Worm (Caenorhabditis elegans) whole organism, mixed stage, embryonic: ENCODE results near the gene mua-6.

Experiments
- ces-1 ChIP-seq: fragments of 150-350 bp; optimal IDR thresholded peaks from 2 replicates; lab custom pipeline; 2014; ENCODE audit warnings: missing biosample characterization, missing genetic modification reagents, missing genetic modification characterization
- lin-13 ChIP-seq: fragments of 150-350 bp; optimal IDR thresholded peaks from 2 replicates; lab custom pipeline; 2014; ENCODE audit warnings: missing biosample characterization, missing genetic modification characterization
- lsy-2 ChIP-seq: fragments of 150-350 bp; optimal IDR thresholded peaks from 2 replicates; lab custom pipeline; 2014; ENCODE audit warnings: missing biosample characterization, missing genetic modification characterization
- nhr-28 ChIP-seq: fragments of 150-350 bp; optimal IDR thresholded peaks from 2 replicates; lab custom pipeline; 2014; ENCODE audit warnings: missing biosample characterization, missing genetic modification characterization
- nhr-76 ChIP-seq: sonication (generic microtip); optimal IDR thresholded peaks from 2 replicates; lab custom pipeline; 2017; ENCODE audit warnings: missing biosample characterization, missing genetic modification characterization

DNA sequence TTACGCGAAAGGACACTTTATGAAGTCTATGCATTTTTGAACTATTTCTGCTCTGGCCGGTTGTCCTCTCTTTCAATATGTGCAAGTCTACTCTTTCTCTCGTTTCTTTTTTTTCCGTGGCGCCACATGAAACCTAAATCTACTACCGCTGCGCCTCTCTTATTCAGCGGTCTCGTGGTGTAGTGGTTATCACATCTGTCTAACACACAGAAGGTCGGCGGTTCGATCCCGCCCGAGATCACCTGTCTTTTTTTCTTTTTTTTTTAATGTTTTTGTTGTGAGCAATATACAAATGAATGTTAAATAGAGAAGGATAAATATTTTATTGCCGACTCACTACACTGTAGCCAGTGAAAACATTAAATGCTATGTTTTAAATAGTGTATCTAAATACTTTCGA is 32.7 kb upstream of the mua-6 start:
- TF ChIP-seq ces-1 = no peak
- TF ChIP-seq lin-13 (tag; lab: Kevin White, UChicago) = no peak
- TF ChIP-seq nhr-76 (tag; lab: Kevin White, UChicago) = no peak
- TF ChIP-seq lsy-2 (tag; lab: Kevin White, UChicago) = no peak
- no peak for TF ChIP-seq nhr-28 (tag; lab: Kevin White, UChicago)
